Worm (Caenorhabditis elegans): ENCODE data around the gene nhr-258.

The nhr-258 gene

ce11 chrIV:8044574-8044973, at the start of gene nhr-258:
Gene nhr-258 (plus strand): TSS chrIV:8044938.
- no peak for TF ChIP-seq mes-2 (tag; optimal IDR thresholded peaks at IDR 0.05; ENCODE audit: poor library complexity, severe bottlenecking)
- TF ChIP-seq aha-1 (tag) = peak; percentile 30
- peak; percentile 25 for TF ChIP-seq nhr-28 (tag; optimal IDR thresholded peaks at IDR 0.05)
- peak; percentile 32; the same call in 1 of the 2 replicates for TF ChIP-seq dmd-6 (GFP tag; IDR thresholded peaks at IDR 0.05)
- TF ChIP-seq lim-7 (GFP tag; IDR thresholded peaks at IDR 0.05) = no peak

ce11 chrIV:8000763-8001162, 44.0 kb upstream of the nhr-258 start:
- no peak for TF ChIP-seq vab-7 (GFP tag; IDR thresholded peaks at IDR 0.05)
- no peak for TF ChIP-seq mxl-2 (GFP tag; conservative IDR thresholded peaks at IDR 0.05)
- no peak for TF ChIP-seq lsy-2 (tag; optimal IDR thresholded peaks at IDR 0.05)
- TF ChIP-seq aha-1 (tag) = peak; percentile 21
- no peak for TF ChIP-seq Y5F2A.4 (GFP tag; optimal IDR thresholded peaks at IDR 0.05)
- no peak for TF ChIP-seq zag-1 (tag; optimal IDR thresholded peaks at IDR 0.05)
- no peak for TF ChIP-seq dmd-9 (GFP tag; IDR thresholded peaks at IDR 0.05)

ce11 chrIV:8004019-8004418, 40.7 kb upstream of the nhr-258 start, which contains the start of gene rig-4:
Gene rig-4 (minus strand): TSS chrIV:8004119.
- TF ChIP-seq fkh-10 (GFP tag; optimal IDR thresholded peaks at IDR 0.05) (no peak), unc-62 (GFP tag; optimal IDR thresholded peaks at IDR 0.05 in 1 of 2) (no peak), unc-62 (tag; optimal IDR thresholded peaks at IDR 0.05) (no peak), R02D3.7 (tag; optimal IDR thresholded peaks at IDR 0.05) (no peak), T26A8.4 (GFP tag; IDR thresholded peaks at IDR 0.05) (no peak), zip-2 (tag; optimal IDR thresholded peaks at IDR 0.05) (no peak), mdl-1 (tag; optimal IDR thresholded peaks at IDR 0.05) (no peak), D1046.2 (GFP tag; IDR thresholded peaks at IDR 0.05) (no peak), jun-1 (tag; optimal IDR thresholded peaks at IDR 0.05) (no peak), daf-16 (GFP tag; optimal IDR thresholded peaks at IDR 0.05) (no peak), daf-16 (tag; optimal IDR thresholded peaks at IDR 0.05) (no peak), F26F4.8 (GFP tag; conservative IDR thresholded peaks at IDR 0.05) (no peak), cey-2 (tag; optimal IDR thresholded peaks at IDR 0.05; ENCODE audit: borderline replicate concordance, insufficient read depth) (no peak), nhr-102 (tag; optimal IDR thresholded peaks at IDR 0.05) (no peak), zfp-3 (GFP tag; conservative IDR thresholded peaks at IDR 0.05) (no peak), nhr-10 (tag; optimal IDR thresholded peaks at IDR 0.05) (no peak), duxl-1 (tag; optimal IDR thresholded peaks at IDR 0.05; ENCODE audit: poor library complexity) (no peak), nhr-48 (tag; optimal IDR thresholded peaks at IDR 0.05) (no peak), ztf-7 (tag; optimal IDR thresholded peaks at IDR 0.05) (no peak), lin-29 (GFP tag; IDR thresholded peaks at IDR 0.05) (no peak), nhr-41 (GFP tag; IDR thresholded peaks at IDR 0.05) (no peak), nhr-42 (GFP tag; IDR thresholded peaks at IDR 0.05) (no peak)

ce11 chrIV:8005376-8005775, 39.4 kb upstream of the nhr-258 start:
- no peak for TF ChIP-seq duxl-1 (tag; optimal IDR thresholded peaks at IDR 0.05; ENCODE audit: poor library complexity)
- TF ChIP-seq snpc-1.2 (GFP tag; IDR thresholded peaks at IDR 0.05) = no peak
- no peak for TF ChIP-seq madf-9 (GFP tag; conservative IDR thresholded peaks at IDR 0.05)
- TF ChIP-seq nhr-41 (GFP tag; IDR thresholded peaks at IDR 0.05) = no peak
- TF ChIP-seq ceh-20 (GFP tag; IDR thresholded peaks at IDR 0.05) = no peak
- peak; percentile 24 for TF ChIP-seq nhr-28 (tag; optimal IDR thresholded peaks at IDR 0.05)
- peak; percentile 64 for TF ChIP-seq pqm-1 (tag; optimal IDR thresholded peaks at IDR 0.05)
- no peak for TF ChIP-seq zip-11 (GFP tag; IDR thresholded peaks at IDR 0.05)
- no peak for TF ChIP-seq fkh-10 (GFP tag; optimal IDR thresholded peaks at IDR 0.05)
- TF ChIP-seq php-3 (GFP tag; IDR thresholded peaks at IDR 0.05) = no peak
- no peak for TF ChIP-seq saeg-2 (GFP tag; IDR thresholded peaks at IDR 0.05)
- no peak for TF ChIP-seq snpc-4 (tag; optimal IDR thresholded peaks at IDR 0.05)
- TF ChIP-seq aly-2 (tag; optimal IDR thresholded peaks at IDR 0.05) = no peak
- TF ChIP-seq dve-1 (tag; optimal IDR thresholded peaks at IDR 0.05; ENCODE audit: insufficient read depth) = peak; percentile 39
- no peak for TF ChIP-seq vab-7 (GFP tag; IDR thresholded peaks at IDR 0.05)
- no peak for TF ChIP-seq nhr-6 (tag; optimal IDR thresholded peaks at IDR 0.05)
- TF ChIP-seq Y48G9A.11 (GFP tag; IDR thresholded peaks at IDR 0.05) = no peak
- TF ChIP-seq mdt-29 (GFP tag; IDR thresholded peaks at IDR 0.05) = no peak
- no peak for TF ChIP-seq daf-16 (GFP tag; optimal IDR thresholded peaks at IDR 0.05)
- peak; percentile 64 for TF ChIP-seq daf-16 (tag; optimal IDR thresholded peaks at IDR 0.05)
- no peak for TF ChIP-seq rbr-2 (tag; optimal IDR thresholded peaks at IDR 0.05)
- TF ChIP-seq hlh-11 (tag; optimal IDR thresholded peaks at IDR 0.05) = peak; percentile 29
